Fruit fly (Drosophila melanogaster): ENCODE data around the gene gny.

Gene gny

DNA sequence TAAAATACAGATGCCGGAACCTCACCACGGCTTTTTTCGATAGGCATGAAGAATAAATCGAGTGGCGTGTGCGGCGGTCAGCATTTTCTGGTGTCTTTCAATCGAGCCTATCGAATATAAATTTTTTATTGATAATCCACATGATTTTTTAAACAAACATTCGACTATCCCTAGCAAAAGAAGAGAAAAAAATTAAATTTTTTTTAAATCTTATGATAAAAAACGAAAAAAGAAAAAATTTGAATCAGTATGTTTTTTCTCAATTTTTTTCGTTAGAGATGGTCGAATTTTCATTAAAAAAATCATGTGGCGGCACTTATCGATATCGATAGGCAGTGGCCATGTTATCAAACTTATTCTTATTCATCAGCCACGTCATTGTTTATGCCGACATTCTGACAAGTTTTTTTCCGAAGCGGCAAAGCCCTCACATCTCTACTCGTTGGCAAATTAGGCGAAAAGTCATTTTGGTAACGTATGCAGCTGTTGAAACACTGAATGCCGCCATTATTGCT, 46.7 kb downstream of the gny start, which contains the start of the genes SmB and KdelR (continued):
- TF ChIP-seq sim (GFP tag; IDR thresholded peaks at IDR 0.05) (no peak), Dip3 (GFP tag; optimal IDR thresholded peaks at IDR 0.05) (no peak), sqz (GFP tag; optimal IDR thresholded peaks at IDR 0.05) (peak; percentile 84), sug (tag; optimal IDR thresholded peaks at IDR 0.05) (peak; percentile 58), pita (GFP tag; optimal IDR thresholded peaks at IDR 0.05) (no peak), CG6254 (GFP tag; optimal IDR thresholded peaks at IDR 0.05) (no peak), CG30403 (GFP tag; optimal IDR thresholded peaks at IDR 0.05) (peak; percentile 44), CG18011 (GFP tag; optimal IDR thresholded peaks at IDR 0.05) (no peak), CG10565 (GFP tag; optimal IDR thresholded peaks at IDR 0.05) (no peak), CG4360 (GFP tag; IDR thresholded peaks at IDR 0.05) (no peak), Abd-B (GFP tag; optimal IDR thresholded peaks at IDR 0.05) (no peak), CG1647 (GFP tag; optimal IDR thresholded peaks at IDR 0.05) (no peak), hkb (optimal IDR thresholded peaks at IDR 0.05) (no peak), hkb (GFP tag; IDR thresholded peaks at IDR 0.05) (no peak), CG8944 (GFP tag; optimal IDR thresholded peaks at IDR 0.05) (no peak), phol (tag; optimal IDR thresholded peaks at IDR 0.05) (peak; percentile 83), schlank (tag; optimal IDR thresholded peaks at IDR 0.05) (no peak), CG14014 (GFP tag; IDR thresholded peaks at IDR 0.05) (no peak), ase (GFP tag; IDR thresholded peaks at IDR 0.05) (no peak), CG7839 (tag; optimal IDR thresholded peaks at IDR 0.05) (no peak), Meics (GFP tag; optimal IDR thresholded peaks at IDR 0.05) (no peak), CG13296 (GFP tag; optimal IDR thresholded peaks at IDR 0.05) (peak; percentile 17), sens-2 (GFP tag; IDR thresholded peaks at IDR 0.05) (no peak), CG34376 (GFP tag; optimal IDR thresholded peaks at IDR 0.05) (no peak), crc (GFP tag; optimal IDR thresholded peaks at IDR 0.05) (no peak), Camta (GFP tag; optimal IDR thresholded peaks at IDR 0.05) (no peak), CG11085 (GFP tag; IDR thresholded peaks at IDR 0.05) (no peak), corto (GFP tag; optimal IDR thresholded peaks at IDR 0.05) (no peak), CHES-1-like (GFP tag; optimal IDR thresholded peaks at IDR 0.05) (peak; percentile 26), B-H2 (GFP tag; optimal IDR thresholded peaks at IDR 0.05) (no peak), H15 (GFP tag; IDR thresholded peaks at IDR 0.05) (no peak), CkIIα-i1 (GFP tag; IDR thresholded peaks at IDR 0.05) (no peak), wdn (GFP tag; IDR thresholded peaks at IDR 0.05) (no peak), Dref (GFP tag; IDR thresholded peaks at IDR 0.05) (peak; percentile 80), vvl (GFP tag; IDR thresholded peaks at IDR 0.05) (0 out of 2 replicates have a peak, but pooled peaks have one; percentile 6), Sox100B (GFP tag; optimal IDR thresholded peaks at IDR 0.05) (peak; percentile 48), CG12104 (GFP tag; optimal IDR thresholded peaks at IDR 0.05) (no peak), CG18262 (tag; optimal IDR thresholded peaks at IDR 0.05) (peak; percentile 49), bbx (GFP tag; IDR thresholded peaks at IDR 0.05; ENCODE audit: partially characterized antibody) (peak; percentile 66), CG2199 (GFP tag; IDR thresholded peaks at IDR 0.05) (no peak), slp2 (GFP tag; optimal IDR thresholded peaks at IDR 0.05) (no peak), CG3995 (GFP tag; optimal IDR thresholded peaks at IDR 0.05) (peak; percentile 21), MESR4 (GFP tag; optimal IDR thresholded peaks at IDR 0.05) (peak; percentile 92), tx (GFP tag; optimal IDR thresholded peaks at IDR 0.05) (no peak), CG10654 (GFP tag; optimal IDR thresholded peaks at IDR 0.05) (no peak), Optix (GFP tag; IDR thresholded peaks at IDR 0.05) (no peak), CG4404 (GFP tag; IDR thresholded peaks at IDR 0.05) (no peak), CG14441 (GFP tag; IDR thresholded peaks at IDR 0.05) (no peak), CG15696 (tag; optimal IDR thresholded peaks at IDR 0.05) (no peak), CG7745 (tag; optimal IDR thresholded peaks at IDR 0.05) (no peak), CG13624 (GFP tag; optimal IDR thresholded peaks at IDR 0.05) (peak; percentile 33), Lpt (GFP tag; optimal IDR thresholded peaks at IDR 0.05) (no peak), D19A (tag; optimal IDR thresholded peaks at IDR 0.05) (no peak)
